Fruit fly (Drosophila melanogaster): ENCODE data around the gene SdhD.

DNA sequence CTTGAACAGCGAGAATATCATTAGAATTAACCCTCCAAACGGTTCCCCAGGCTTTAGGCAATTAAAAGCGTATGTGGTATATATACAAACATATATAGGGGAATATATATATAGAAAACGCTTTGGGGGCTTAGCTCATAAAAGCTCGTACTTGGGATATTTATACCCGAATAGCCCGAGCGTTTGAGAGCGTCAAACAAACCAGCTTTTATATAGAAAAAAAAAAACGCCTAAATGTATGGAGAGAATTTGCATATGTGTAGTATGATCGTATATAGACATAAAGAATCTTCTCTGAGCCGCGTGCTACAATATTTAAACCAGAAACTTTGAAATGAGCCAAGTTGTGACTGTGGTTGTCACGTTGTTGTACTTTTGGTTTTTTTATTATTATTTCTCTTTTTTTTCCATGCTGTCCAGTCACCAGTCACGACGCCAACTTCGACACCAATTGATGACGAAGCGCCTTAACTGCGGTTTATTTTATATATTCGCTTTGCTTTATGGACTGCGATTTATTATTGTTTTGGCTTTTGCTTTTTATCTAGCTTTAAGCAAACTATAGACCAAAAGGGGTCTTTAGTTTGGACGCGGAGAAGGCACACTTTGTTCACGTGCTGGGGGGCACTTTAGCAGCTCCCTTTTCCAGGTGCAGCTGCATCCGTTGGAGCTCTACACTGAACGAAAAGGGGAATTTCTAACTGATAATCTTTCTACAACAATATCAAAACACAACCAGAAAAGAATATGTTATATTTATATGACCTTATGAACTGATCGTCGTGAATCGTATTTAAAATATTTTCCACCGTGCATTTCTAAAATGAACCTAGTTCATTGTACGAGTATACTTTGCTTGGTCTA, 26.6 kb upstream of the SdhD start:
- TF ChIP-seq CG8478 (optimal IDR thresholded peaks at IDR 0.05) = no peak
- TF ChIP-seq CG13424 (tag; optimal IDR thresholded peaks at IDR 0.05) = no peak
- TF ChIP-seq bigmax (GFP tag; optimal IDR thresholded peaks at IDR 0.05) = no peak
- no peak for TF ChIP-seq HLH3B (GFP tag; IDR thresholded peaks at IDR 0.05)
- no peak for TF ChIP-seq chn (GFP tag; optimal IDR thresholded peaks at IDR 0.05)
- no peak for TF ChIP-seq dan (GFP tag; IDR thresholded peaks at IDR 0.05)
- TF ChIP-seq CG7963 (GFP tag; IDR thresholded peaks at IDR 0.05; ENCODE audit: partially characterized antibody) = no peak
- TF ChIP-seq gro (GFP tag; optimal IDR thresholded peaks at IDR 0.05) = no peak

Measured in whole organism, embryonic.